Worm (Caenorhabditis elegans) whole organism, L4 larva: ENCODE data around the gene D2045.8.
A peak's percentile ranks its signal among the peaks of the same experiment; 100 is the strongest.

Experiments used
- daf-19 ChIP-seq: fragments of 200-800 bp; sonication (Bioruptor generic); conservative IDR thresholded peaks from 2 replicates; pipeline ENCODE4 v1.3.6; 2022; ENCODE audit warnings: missing genetic modification characterization, missing compliant biosample characterization
- fos-1 ChIP-seq: fragments of 150-350 bp; optimal IDR thresholded peaks from 2 replicates; lab custom pipeline; 2014; ENCODE audit warnings: missing biosample characterization, missing genetic modification characterization
- mep-1 ChIP-seq: fragments of 150-350 bp; sonication (generic microtip); optimal IDR thresholded peaks from 3 replicates; lab custom pipeline; 2014; ENCODE audit warnings: missing biosample characterization, missing genetic modification characterization
- nhr-11 ChIP-seq: fragments of 150-350 bp; optimal IDR thresholded peaks from 2 replicates; lab custom pipeline; 2014; ENCODE audit warnings: missing biosample characterization, missing genetic modification characterization
- nhr-237 ChIP-seq: sonication (generic microtip); optimal IDR thresholded peaks from 2 replicates; lab custom pipeline; 2017; ENCODE audit warnings: missing biosample characterization, missing genetic modification characterization
- nhr-28 ChIP-seq: fragments of 150-350 bp; optimal IDR thresholded peaks from 2 replicates; lab custom pipeline; 2014; ENCODE audit warnings: missing biosample characterization, missing genetic modification characterization
- pqm-1 ChIP-seq: sonication (generic microtip); optimal IDR thresholded peaks from 2 replicates; lab custom pipeline; 2017; ENCODE audit warnings: missing biosample characterization, missing genetic modification characterization
- skn-1 ChIP-seq: fragments of 150-350 bp; optimal IDR thresholded peaks from 2 replicates; lab custom pipeline; 2014; ENCODE audit warnings: missing biosample characterization, missing genetic modification characterization

ce11 chrIII:10533310-10533709 lies 51.2 kb downstream of the D2045.8 start:
- TF ChIP-seq nhr-28 (peak; percentile 94), daf-19 (no peak), skn-1 (no peak), fos-1 (tag; lab: Kevin White, UChicago) (no peak), nhr-11 (tag; lab: Kevin White, UChicago) (no peak), pqm-1 (tag; lab: Kevin White, UChicago) (peak; percentile 97), mep-1 (tag; lab: Kevin White, UChicago) (peak; percentile 55), nhr-237 (no peak)
